Fruit fly (Drosophila melanogaster) whole organism, adult: ENCODE measurements around the gene CG8191.

Source experiments
- CG11617 ChIP-seq: fragments of 200-800 bp; sonication (Bioruptor generic); optimal IDR thresholded peaks from 2 replicates; lab custom pipeline; 2017; ENCODE audit warnings: mild to moderate bottlenecking, missing biosample characterization, missing genetic modification reagents, missing genetic modification characterization
- CG12768 ChIP-seq: fragments of 200-800 bp; sonication (Bioruptor generic); optimal IDR thresholded peaks from 2 replicates; lab custom pipeline; 2017; ENCODE audit warnings: missing biosample characterization, missing genetic modification characterization, mild to moderate bottlenecking, moderate library complexity, missing genetic modification reagents
- CG14711 ChIP-seq: fragments of 200-800 bp; sonication (Bioruptor generic); optimal IDR thresholded peaks from 2 replicates; lab custom pipeline; 2018; ENCODE audit warnings: missing biosample characterization, mild to moderate bottlenecking, missing genetic modification characterization, moderate library complexity
- CG1620 ChIP-seq: fragments of 200-800 bp; sonication (Bioruptor generic); optimal IDR thresholded peaks from 2 replicates; lab custom pipeline; 2016; ENCODE audit warnings: missing biosample characterization, missing genetic modification characterization
- Clk ChIP-seq: fragments of 200-800 bp; sonication (Bioruptor generic); optimal IDR thresholded peaks from 2 replicates; lab custom pipeline; 2017; ENCODE audit warnings: missing biosample characterization, missing genetic modification characterization
- Crg-1 ChIP-seq: fragments of 200-800 bp; sonication (Bioruptor generic); optimal IDR thresholded peaks from 2 replicates; lab custom pipeline; 2016; ENCODE audit warnings: missing biosample characterization, missing genetic modification characterization
- Hr96 ChIP-seq: fragments of 200-800 bp; sonication (Bioruptor generic); optimal IDR thresholded peaks from 2 replicates; lab custom pipeline; 2016; ENCODE audit warnings: missing biosample characterization, missing genetic modification characterization
- kay ChIP-seq: fragments of 200-800 bp; sonication (Bioruptor generic); peaks from one replicate; lab custom pipeline; 2016; ENCODE audit warnings: missing biosample characterization, missing genetic modification characterization, borderline replicate concordance
- ovo ChIP-seq: fragments of 200-800 bp; sonication (Bioruptor generic); optimal IDR thresholded peaks from 2 replicates; lab custom pipeline; 2016; ENCODE audit warnings: missing biosample characterization, missing genetic modification characterization
- pad ChIP-seq: fragments of 200-800 bp; sonication (Bioruptor generic); optimal IDR thresholded peaks from 3 replicates; lab custom pipeline; 2017; ENCODE audit warnings: missing biosample characterization, missing genetic modification characterization, mild to moderate bottlenecking, moderate library complexity, missing genetic modification reagents
- toe ChIP-seq: fragments of 200-800 bp; sonication (Bioruptor generic); optimal IDR thresholded peaks from 2 replicates; lab custom pipeline; 2016; ENCODE audit warnings: missing biosample characterization, missing genetic modification characterization

dm6 chrX:15688757-15689156 lies 43.2 kb upstream of the CG8191 start, which contains the start of gene CG15599:
- no peak for TF ChIP-seq Clk
- no peak for TF ChIP-seq toe (GFP tag; lab: Kevin White, UChicago)
- TF ChIP-seq ovo (GFP tag; lab: Kevin White, UChicago) = no peak
- TF ChIP-seq CG12768 (GFP tag; lab: Kevin White, UChicago) = no peak
- no peak for TF ChIP-seq pad
- no peak for TF ChIP-seq Crg-1 (GFP tag; lab: Kevin White, UChicago)
- no peak for TF ChIP-seq Hr96 (GFP tag; lab: Kevin White, UChicago)
- no peak for TF ChIP-seq kay (GFP tag; lab: Kevin White, UChicago)
- no peak for TF ChIP-seq CG14711 (tag; lab: Kevin White, UChicago)
- TF ChIP-seq CG1620 (GFP tag; lab: Kevin White, UChicago) = no peak
- no peak for TF ChIP-seq CG11617 (GFP tag; lab: Kevin White, UChicago)
